Fruit fly (Drosophila melanogaster): Measurements from ENCODE around the gene Invadolysin.
A peak's percentile ranks its signal among the peaks of the same experiment; 100 is the strongest.

Gene Invadolysin

dm6 chr3R:10170356-10170876 lies 25.9 kb downstream of the Invadolysin start, which contains the start of gene Best1:
Gene Best1, minus strand, starts transcription at chr3R:10170487.
- TF ChIP-seq Ets96B (tag; optimal IDR thresholded peaks at IDR 0.05) (peak; percentile 85), dsx (GFP tag; optimal IDR thresholded peaks at IDR 0.05; ENCODE audit: poor library complexity, severe bottlenecking) (peak; percentile 88), CG10631 (GFP tag; optimal IDR thresholded peaks at IDR 0.05) (peak; percentile 93), CG8319 (GFP tag; optimal IDR thresholded peaks at IDR 0.05) (peak; percentile 81), Eip93F (GFP tag; optimal IDR thresholded peaks at IDR 0.05) (peak; percentile 73), CG32006 (GFP tag; optimal IDR thresholded peaks at IDR 0.05) (peak; percentile 91), Blimp-1 (GFP tag; optimal IDR thresholded peaks at IDR 0.05) (peak; percentile 89), ss (GFP tag; optimal IDR thresholded peaks at IDR 0.05) (peak; percentile 86 to 91), CG16779 (tag; optimal IDR thresholded peaks at IDR 0.05) (peak; percentile 93), lz (GFP tag; optimal IDR thresholded peaks at IDR 0.05) (peak; percentile 89), eg (GFP tag; IDR thresholded peaks at IDR 0.05) (peak; percentile 95), CG6792 (GFP tag; optimal IDR thresholded peaks at IDR 0.05) (peak; percentile 92), net (GFP tag; optimal IDR thresholded peaks at IDR 0.05) (peak; percentile 91), CG6163 (GFP tag; IDR thresholded peaks at IDR 0.05) (peak; percentile 96), CG11762 (GFP tag; optimal IDR thresholded peaks at IDR 0.05; ENCODE audit: insufficient read depth) (peak; percentile 89), CG3032 (tag; optimal IDR thresholded peaks at IDR 0.05) (peak; percentile 89), Eip78C (GFP tag) (peak; percentile 96), CG15336 (GFP tag; IDR thresholded peaks at IDR 0.05) (peak; percentile 95), Sox14 (GFP tag; optimal IDR thresholded peaks at IDR 0.05) (peak; percentile 87), Hr38 (GFP tag; optimal IDR thresholded peaks at IDR 0.05) (no peak), spab (GFP tag; optimal IDR thresholded peaks at IDR 0.05) (peak; percentile 82), CG6276 (GFP tag; optimal IDR thresholded peaks at IDR 0.05) (peak; percentile 92), CG3919 (GFP tag; optimal IDR thresholded peaks at IDR 0.05) (peak; percentile 96), CG6808 (GFP tag; optimal IDR thresholded peaks at IDR 0.05) (peak; percentile 84), CG10669 (GFP tag; optimal IDR thresholded peaks at IDR 0.05) (peak; percentile 89), Smox (GFP tag; optimal IDR thresholded peaks at IDR 0.05) (peak; percentile 86), Met (GFP tag; optimal IDR thresholded peaks at IDR 0.05) (peak; percentile 91), CG6854 (GFP tag; optimal IDR thresholded peaks at IDR 0.05) (peak; percentile 96), CG31627 (GFP tag; optimal IDR thresholded peaks at IDR 0.05) (peak; percentile 82), CG4318 (GFP tag; optimal IDR thresholded peaks at IDR 0.05) (peak; percentile 80), cyc (GFP tag; optimal IDR thresholded peaks at IDR 0.05) (peak; percentile 85), vri (GFP tag; optimal IDR thresholded peaks at IDR 0.05) (peak; percentile 85), fd85E (GFP tag; optimal IDR thresholded peaks at IDR 0.05) (peak; percentile 71), CG9139 (GFP tag; optimal IDR thresholded peaks at IDR 0.05) (peak; percentile 83), Eip75B (GFP tag; optimal IDR thresholded peaks at IDR 0.05) (peak; percentile 81), Hr4 (GFP tag; optimal IDR thresholded peaks at IDR 0.05) (peak; percentile 88), dac (GFP tag; optimal IDR thresholded peaks at IDR 0.05) (peak; percentile 87), CG8632 (GFP tag; optimal IDR thresholded peaks at IDR 0.05) (peak; percentile 95), CG8119 (GFP tag; IDR thresholded peaks at IDR 0.05) (peak; percentile 93), pdm3 (GFP tag; optimal IDR thresholded peaks at IDR 0.05) (peak; percentile 86), fkh (GFP tag; optimal IDR thresholded peaks at IDR 0.05) (peak; percentile 80), Sox102F (GFP tag; optimal IDR thresholded peaks at IDR 0.05) (peak; percentile 93), acj6 (GFP tag; optimal IDR thresholded peaks at IDR 0.05) (peak; percentile 90), fd59A (GFP tag; optimal IDR thresholded peaks at IDR 0.05) (peak; percentile 69), CG34406 (GFP tag; optimal IDR thresholded peaks at IDR 0.05) (peak; percentile 96), CG1621 (tag; optimal IDR thresholded peaks at IDR 0.05) (peak; percentile 88), svp (GFP tag) (peak; percentile 95), Gug (GFP tag; IDR thresholded peaks at IDR 0.05) (peak; percentile 89), salr (GFP tag; optimal IDR thresholded peaks at IDR 0.05) (peak; percentile 65 to 77), CG11902 (GFP tag; optimal IDR thresholded peaks at IDR 0.05) (peak; percentile 98), Sox15 (GFP tag; optimal IDR thresholded peaks at IDR 0.05) (peak; percentile 70)
